Worm (Caenorhabditis elegans) whole organism, L2 larva: Measurements from ENCODE around the gene F13H8.12.
A peak's percentile ranks its signal among the peaks of the same experiment; 100 is the strongest.

ENCODE experiments used
- C34F6.9 ChIP-seq: fragments of 150-350 bp; optimal IDR thresholded peaks from 2 replicates; lab custom pipeline; 2014; ENCODE audit warnings: missing biosample characterization, missing genetic modification characterization
- F13H6.1 ChIP-seq: sonication (generic microtip); optimal IDR thresholded peaks from 2 replicates; lab custom pipeline; 2016; ENCODE audit warnings: missing genetic modification characterization, missing compliant biosample characterization
- R02D3.7 ChIP-seq: fragments of 150-350 bp; optimal IDR thresholded peaks from 2 replicates; lab custom pipeline; 2014; ENCODE audit warnings: missing biosample characterization, missing genetic modification characterization
- Y55F3AM.14 ChIP-seq: fragments of 200-800 bp; sonication (Bioruptor generic); optimal IDR thresholded peaks from 2 replicates; lab custom pipeline; 2018; ENCODE audit warnings: mild to moderate bottlenecking, missing genetic modification characterization, missing compliant biosample characterization
- ZK546.5 ChIP-seq: sonication (generic microtip); optimal IDR thresholded peaks from 2 replicates; lab custom pipeline; 2017; ENCODE audit warnings: missing biosample characterization, missing genetic modification characterization
- aly-2 ChIP-seq: fragments of 150-350 bp; optimal IDR thresholded peaks from 2 replicates; lab custom pipeline; 2014; ENCODE audit warnings: missing biosample characterization, missing genetic modification characterization
- ama-1 ChIP-seq: fragments of 150-350 bp; optimal IDR thresholded peaks from 2 replicates; lab custom pipeline; 2018; ENCODE audit warnings: inconsistent platforms
- blmp-1 ChIP-seq: sonication (generic microtip); optimal IDR thresholded peaks from 2 replicates; lab custom pipeline; 2017; ENCODE audit warnings: missing genetic modification characterization, mild to moderate bottlenecking, missing compliant biosample characterization, antibody characterized with exemption, moderate library complexity; ENCODE audit not compliant: insufficient read depth
- ceh-16 ChIP-seq: fragments of 150-350 bp; optimal IDR thresholded peaks from 2 replicates; lab custom pipeline; 2014; ENCODE audit warnings: missing biosample characterization, missing genetic modification characterization
- ceh-82 ChIP-seq: fragments of 150-350 bp; optimal IDR thresholded peaks from 2 replicates; lab custom pipeline; 2014; ENCODE audit warnings: missing biosample characterization, missing genetic modification characterization
- crh-2 ChIP-seq: sonication (generic microtip); optimal IDR thresholded peaks from 2 replicates; lab custom pipeline; 2017; ENCODE audit warnings: missing biosample characterization, missing genetic modification characterization
- dmd-4 ChIP-seq: sonication (generic microtip); optimal IDR thresholded peaks from 2 replicates; lab custom pipeline; 2017; ENCODE audit warnings: missing biosample characterization, missing genetic modification characterization
- egl-27 ChIP-seq: sonication (generic microtip); optimal IDR thresholded peaks from 3 replicates; lab custom pipeline; 2017; ENCODE audit warnings: missing biosample characterization, missing genetic modification reagents, missing genetic modification characterization
- elt-1 ChIP-seq: fragments of 150-350 bp; optimal IDR thresholded peaks from 2 replicates; lab custom pipeline; 2014; ENCODE audit warnings: missing biosample characterization, missing genetic modification characterization
- elt-3 ChIP-seq: sonication (generic microtip); optimal IDR thresholded peaks from 2 replicates; lab custom pipeline; 2017; ENCODE audit warnings: missing biosample characterization, missing genetic modification characterization
- fos-1 ChIP-seq: fragments of 150-350 bp; optimal IDR thresholded peaks from 2 replicates; lab custom pipeline; 2014; ENCODE audit warnings: missing biosample characterization, missing genetic modification characterization
- gmeb-1 ChIP-seq: fragments of 150-350 bp; optimal IDR thresholded peaks from 2 replicates; lab custom pipeline; 2014; ENCODE audit warnings: missing biosample characterization, missing genetic modification characterization
- lin-11 ChIP-seq: fragments of 150-350 bp; sonication (generic microtip); optimal IDR thresholded peaks from 2 replicates; lab custom pipeline; 2014; ENCODE audit warnings: missing biosample characterization, missing genetic modification characterization, inconsistent platforms, mixed read lengths
- lin-13 ChIP-seq: fragments of 150-350 bp; optimal IDR thresholded peaks from 2 replicates; lab custom pipeline; 2014; ENCODE audit warnings: missing biosample characterization, missing genetic modification reagents, missing genetic modification characterization
- lsy-2 ChIP-seq, 2 experiments: fragments of 150-350 bp in 1 of 2; sonication (generic microtip) in 1 of 2; optimal IDR thresholded peaks; 2 replicates each; lab custom pipeline; 2014 to 2017; ENCODE audit warnings: missing biosample characterization in 2 of 2, missing genetic modification characterization in 2 of 2
- mab-5 ChIP-seq: fragments of 150-350 bp; optimal IDR thresholded peaks from 2 replicates; lab custom pipeline; 2014; ENCODE audit warnings: missing biosample characterization, missing genetic modification characterization
- mbf-1 ChIP-seq: sonication (generic microtip); optimal IDR thresholded peaks from 2 replicates; lab custom pipeline; 2017; ENCODE audit warnings: missing biosample characterization, missing genetic modification characterization
- mdl-1 ChIP-seq, 2 experiments: fragments of 150-350 bp in 1 of 2; sonication (generic microtip) in 1 of 2; optimal IDR thresholded peaks; 2 replicates each; lab custom pipeline; 2017; ENCODE audit warnings: missing biosample characterization in 2 of 2, missing genetic modification characterization in 2 of 2
- nhr-10 ChIP-seq: sonication (generic microtip); optimal IDR thresholded peaks from 2 replicates; lab custom pipeline; 2017; ENCODE audit warnings: missing biosample characterization, missing genetic modification characterization
- nhr-11 ChIP-seq: fragments of 150-350 bp; optimal IDR thresholded peaks from 2 replicates; lab custom pipeline; 2014; ENCODE audit warnings: missing biosample characterization, missing genetic modification characterization
- nhr-12 ChIP-seq: fragments of 150-350 bp; optimal IDR thresholded peaks from 2 replicates; lab custom pipeline; 2014; ENCODE audit warnings: missing biosample characterization, missing genetic modification characterization
- nhr-129 ChIP-seq: fragments of 150-350 bp; optimal IDR thresholded peaks from 2 replicates; lab custom pipeline; 2014; ENCODE audit warnings: missing biosample characterization, missing genetic modification characterization
- nhr-21 ChIP-seq: fragments of 150-350 bp; optimal IDR thresholded peaks from 2 replicates; lab custom pipeline; 2014; ENCODE audit warnings: missing biosample characterization, missing genetic modification characterization
- nhr-23 ChIP-seq: fragments of 150-350 bp; optimal IDR thresholded peaks from 2 replicates; lab custom pipeline; 2014; ENCODE audit warnings: missing biosample characterization, missing genetic modification reagents, missing genetic modification characterization
- nhr-237 ChIP-seq: fragments of 150-350 bp; optimal IDR thresholded peaks from 2 replicates; lab custom pipeline; 2014; ENCODE audit warnings: missing biosample characterization, missing genetic modification characterization
- nhr-25 ChIP-seq: fragments of 150-350 bp; sonication (generic microtip); optimal IDR thresholded peaks from 3 replicates; lab custom pipeline; 2014; ENCODE audit warnings: missing biosample characterization, missing genetic modification characterization
- nhr-6 ChIP-seq: fragments of 150-350 bp; optimal IDR thresholded peaks from 2 replicates; lab custom pipeline; 2014; ENCODE audit warnings: missing biosample characterization, missing genetic modification characterization
- nhr-77 ChIP-seq: fragments of 150-350 bp; optimal IDR thresholded peaks from 2 replicates; lab custom pipeline; 2014; ENCODE audit warnings: missing biosample characterization, missing genetic modification characterization
- sem-4 ChIP-seq: fragments of 150-350 bp; optimal IDR thresholded peaks from 2 replicates; lab custom pipeline; 2014; ENCODE audit warnings: missing biosample characterization, missing genetic modification reagents, missing genetic modification characterization
- skn-1 ChIP-seq: sonication (generic microtip); optimal IDR thresholded peaks from 2 replicates; lab custom pipeline; 2017; ENCODE audit warnings: missing biosample characterization, missing genetic modification characterization
- sma-3 ChIP-seq: sonication (generic microtip); optimal IDR thresholded peaks from 2 replicates; lab custom pipeline; 2016; ENCODE audit warnings: missing genetic modification reagents, missing genetic modification characterization, missing compliant biosample characterization
- sma-9 ChIP-seq, 2 experiments: fragments of 150-350 bp in 1 of 2; sonication (generic microtip) in 1 of 2; optimal IDR thresholded peaks; 2 replicates each; lab custom pipeline; 2014 to 2016; ENCODE audit warnings: missing genetic modification characterization in 2 of 2, mild to moderate bottlenecking in 1 of 2, missing biosample characterization in 1 of 2, missing compliant biosample characterization in 1 of 2, missing genetic modification reagents in 1 of 2, moderate library complexity in 1 of 2
- snpc-4 ChIP-seq: fragments of 150-350 bp; optimal IDR thresholded peaks from 2 replicates; lab custom pipeline; 2014; ENCODE audit warnings: missing biosample characterization, missing genetic modification characterization
- unc-55 ChIP-seq: fragments of 150-350 bp; sonication (generic microtip); optimal IDR thresholded peaks from 3 replicates; lab custom pipeline; 2014; ENCODE audit warnings: missing biosample characterization, missing genetic modification reagents, missing genetic modification characterization
- unc-62 ChIP-seq: fragments of 150-350 bp; optimal IDR thresholded peaks from 2 replicates; lab custom pipeline; 2014; ENCODE audit warnings: missing biosample characterization, missing genetic modification reagents, missing genetic modification characterization
- zag-1 ChIP-seq: fragments of 150-350 bp; optimal IDR thresholded peaks from 2 replicates; lab custom pipeline; 2014; ENCODE audit warnings: missing biosample characterization, missing genetic modification characterization
- ztf-1 ChIP-seq: fragments of 200-800 bp; sonication (Bioruptor generic); conservative IDR thresholded peaks from 2 replicates; pipeline ENCODE4 v1.3.6; 2022; ENCODE audit warnings: missing genetic modification characterization, missing compliant biosample characterization
- ztf-11 ChIP-seq: sonication (generic microtip); optimal IDR thresholded peaks from 2 replicates; lab custom pipeline; 2017; ENCODE audit warnings: missing biosample characterization, missing genetic modification characterization
- ztf-4 ChIP-seq: fragments of 150-350 bp; optimal IDR thresholded peaks from 2 replicates; lab custom pipeline; 2014; ENCODE audit warnings: missing biosample characterization, missing genetic modification characterization

The F13H8.12 gene

ce11 chrII:6263685-6264084 is 1.4 kb downstream of the F13H8.12 start, which contains the start of gene F13H8.3:
Gene F13H8.3 (plus strand): TSS chrII:6263985.
- TF ChIP-seq crh-2, result no peak
- TF ChIP-seq aly-2 (tag; lab: Kevin White, UChicago), result no peak
- no peak for TF ChIP-seq lin-13 (GFP tag; lab: Kevin White, UChicago)
- no peak for TF ChIP-seq ztf-4 (tag; lab: Kevin White, UChicago)
- no peak for TF ChIP-seq dmd-4 (tag; lab: Kevin White, UChicago)
- TF ChIP-seq sma-3, result no peak
- no peak for TF ChIP-seq R02D3.7 (tag; lab: Kevin White, UChicago)
- TF ChIP-seq sem-4, result no peak
- TF ChIP-seq nhr-23 (tag; lab: Kevin White, UChicago), result no peak
- TF ChIP-seq snpc-4 (tag; lab: Kevin White, UChicago), result no peak
- no peak for TF ChIP-seq nhr-11 (tag; lab: Kevin White, UChicago)
- no peak for TF ChIP-seq lsy-2 (tag; optimal IDR thresholded peaks at IDR 0.05; lab: Kevin White, UChicago)
- TF ChIP-seq egl-27 (tag; lab: Kevin White, UChicago), result no peak

ce11 chrII:6267983-6268382 is 5.7 kb downstream of the F13H8.12 start, which contains the start of gene F13H8.8:
Gene F13H8.8 (minus strand): TSS chrII:6268083.
- TF ChIP-seq crh-2 (no peak), nhr-77 (no peak), sma-9 (GFP tag; optimal IDR thresholded peaks at IDR 0.05; lab: Kevin White, UChicago) (no peak), sma-9 (tag; optimal IDR thresholded peaks at IDR 0.05; lab: Kevin White, UChicago) (no peak), gmeb-1 (tag; lab: Kevin White, UChicago) (no peak), Y55F3AM.14 (GFP tag; lab: Kevin White, UChicago) (no peak), sem-4 (no peak), nhr-237 (tag; lab: Kevin White, UChicago) (no peak), mab-5 (tag; lab: Kevin White, UChicago) (no peak), nhr-23 (tag; lab: Kevin White, UChicago) (no peak), unc-55 (GFP tag; lab: Kevin White, UChicago) (no peak), ceh-16 (no peak), F13H6.1 (tag; lab: Kevin White, UChicago) (no peak), ztf-4 (tag; lab: Kevin White, UChicago) (no peak), elt-3 (tag; lab: Kevin White, UChicago) (no peak), skn-1 (tag; lab: Kevin White, UChicago) (no peak), nhr-11 (tag; lab: Kevin White, UChicago) (no peak)
- TF ChIP-seq, all 48 proteins: peak for 0

DNA sequence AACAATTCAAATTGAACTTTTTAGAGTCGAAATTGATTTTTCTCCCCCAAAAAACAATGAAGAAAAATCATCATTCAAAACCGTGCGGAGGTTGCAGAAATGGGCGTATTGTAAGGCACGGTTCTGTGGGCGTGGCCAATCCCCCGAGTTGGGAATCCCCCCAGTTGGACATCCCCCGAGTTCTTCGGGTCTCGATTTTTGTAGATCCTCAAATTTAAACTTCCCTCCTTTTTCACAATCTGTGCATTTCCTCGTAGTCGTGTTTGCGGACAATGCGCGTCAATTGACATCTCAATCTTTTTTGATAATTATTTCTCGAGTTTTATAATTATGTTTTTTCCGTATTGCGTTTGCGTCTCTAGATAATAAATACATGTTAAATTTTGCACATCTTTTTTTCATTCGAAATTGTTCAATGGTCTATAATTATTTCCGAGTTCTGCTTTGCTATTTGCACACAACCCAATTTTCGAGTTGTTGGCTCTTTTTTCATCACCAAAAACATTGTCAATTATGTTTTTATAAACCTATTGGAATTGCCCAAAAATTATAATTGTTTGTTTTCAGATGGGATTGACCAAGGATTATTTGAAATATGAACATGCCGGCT is 7.6 kb downstream of the F13H8.12 start, which contains the start of gene F13H8.2:
Gene F13H8.2, plus strand, starts transcription at position 560 of the 610 bp plus-strand sequence.
- TF ChIP-seq mbf-1 (tag; lab: Kevin White, UChicago) (no peak), dmd-4 (tag; lab: Kevin White, UChicago) (no peak), lin-11 (tag; lab: Kevin White, UChicago) (peak; percentile 20), nhr-25 (tag; lab: Kevin White, UChicago) (no peak), mab-5 (tag; lab: Kevin White, UChicago) (peak; percentile 71), aly-2 (tag; lab: Kevin White, UChicago) (no peak), sem-4 (peak; percentile 52), elt-1 (tag; lab: Kevin White, UChicago) (no peak), crh-2 (peak; percentile 77), snpc-4 (tag; lab: Kevin White, UChicago) (peak; percentile 36), lsy-2 (tag; optimal IDR thresholded peaks at IDR 0.05; lab: Kevin White, UChicago) (peak; percentile 66 to 90), sma-9 (GFP tag; optimal IDR thresholded peaks at IDR 0.05; lab: Kevin White, UChicago) (peak; percentile 87), sma-9 (tag; optimal IDR thresholded peaks at IDR 0.05; lab: Kevin White, UChicago) (no peak), nhr-12 (tag; lab: Kevin White, UChicago) (no peak), zag-1 (tag; lab: Kevin White, UChicago) (peak; percentile 12), nhr-6 (tag; lab: Kevin White, UChicago) (no peak), unc-55 (GFP tag; lab: Kevin White, UChicago) (peak; percentile 78), ztf-1 (no peak), unc-62 (GFP tag; lab: Kevin White, UChicago) (no peak), sma-3 (peak; percentile 83), blmp-1 (tag; lab: Kevin White, UChicago) (peak; percentile 5), ztf-4 (tag; lab: Kevin White, UChicago) (no peak), Y55F3AM.14 (GFP tag; lab: Kevin White, UChicago) (no peak), nhr-11 (tag; lab: Kevin White, UChicago) (no peak), nhr-129 (tag; lab: Kevin White, UChicago) (peak; percentile 70), skn-1 (tag; lab: Kevin White, UChicago) (peak; percentile 33), R02D3.7 (tag; lab: Kevin White, UChicago) (no peak), nhr-21 (tag; lab: Kevin White, UChicago) (peak; percentile 47), fos-1 (tag; lab: Kevin White, UChicago) (peak; percentile 42), mdl-1 (tag; optimal IDR thresholded peaks at IDR 0.05; lab: Kevin White, UChicago) (no peak), egl-27 (tag; lab: Kevin White, UChicago) (peak; percentile 2), nhr-10 (tag; lab: Kevin White, UChicago) (no peak), ztf-11 (tag; lab: Kevin White, UChicago) (no peak), F13H6.1 (tag; lab: Kevin White, UChicago) (peak; percentile 82), lin-13 (GFP tag; lab: Kevin White, UChicago) (peak; percentile 59), ZK546.5 (tag; lab: Kevin White, UChicago) (no peak), C34F6.9 (peak; percentile 79), ceh-82 (tag; lab: Kevin White, UChicago) (no peak), ama-1 (lab: Kevin White, UChicago) (no peak), gmeb-1 (tag; lab: Kevin White, UChicago) (peak; percentile 96)
